Worm (Caenorhabditis elegans) whole organism, young adult: ENCODE measurements around the gene tbc-20.

Source experiments
- C06A6.2 ChIP-seq: fragments of 200-800 bp; sonication (Bioruptor generic); conservative IDR thresholded peaks from 2 replicates; pipeline ENCODE4 v1.3.6; 2022; ENCODE audit warnings: missing genetic modification characterization, missing compliant biosample characterization
- F55B11.4 ChIP-seq: sonication (generic microtip); optimal IDR thresholded peaks from 2 replicates; lab custom pipeline; 2016; ENCODE audit warnings: missing compliant biosample characterization, missing genetic modification characterization, borderline replicate concordance; ENCODE audit not compliant: insufficient read depth
- K11D2.4 ChIP-seq: fragments of 200-800 bp; sonication (Bioruptor generic); IDR thresholded peaks from 2 replicates; pipeline ENCODE4 v1.3.6; 2022; ENCODE audit warnings: missing genetic modification reagents, missing genetic modification characterization, missing compliant biosample characterization
- ama-1 ChIP-seq, 3 experiments: fragments of 150-350 bp in 1 of 3; sonication (generic microtip) in 2 of 3; optimal IDR thresholded peaks; 2 replicates each; lab custom pipeline; 2014 to 2018; ENCODE audit warnings: missing biosample characterization in 2 of 3, missing genetic modification characterization in 2 of 3, missing genetic modification reagents in 2 of 3
- dox-1 ChIP-seq: fragments of 200-800 bp; sonication (Bioruptor generic); IDR thresholded peaks from 2 replicates; pipeline ENCODE4 v1.3.6; 2022; ENCODE audit warnings: missing genetic modification reagents, missing genetic modification characterization, missing compliant biosample characterization
- hrde-1 ChIP-seq: sonication (generic microtip); optimal IDR thresholded peaks from 2 replicates; lab custom pipeline; 2016; ENCODE audit warnings: missing genetic modification characterization, mild to moderate bottlenecking, missing compliant biosample characterization, moderate library complexity, missing genotype, missing genetic modification reagents, borderline replicate concordance
- madf-3 ChIP-seq: fragments of 200-800 bp; sonication (Bioruptor generic); IDR thresholded peaks from 2 replicates; pipeline ENCODE4 v1.3.6; 2022; ENCODE audit warnings: missing genetic modification reagents, missing genetic modification characterization, missing compliant biosample characterization
- madf-8 ChIP-seq: fragments of 200-800 bp; sonication (Bioruptor generic); conservative IDR thresholded peaks from 2 replicates; pipeline ENCODE4 v1.3.6; 2022; ENCODE audit warnings: missing genetic modification reagents, missing genetic modification characterization, missing compliant biosample characterization
- repo-1 ChIP-seq: sonication (generic microtip); optimal IDR thresholded peaks from 2 replicates; lab custom pipeline; 2017; ENCODE audit warnings: mild to moderate bottlenecking, missing genetic modification characterization, missing compliant biosample characterization

ce11 chrII:14805686-14806085, 7.4 kb downstream of the tbc-20 start, which contains the start of gene srt-11:
- TF ChIP-seq madf-8 (GFP tag; lab: Robert Waterston, UW) (no peak), ama-1 (optimal IDR thresholded peaks at IDR 0.05; lab: Kevin White, UChicago) (no peak), ama-1 (GFP tag; optimal IDR thresholded peaks at IDR 0.05; lab: Kevin White, UChicago) (no peak), K11D2.4 (GFP tag; lab: Robert Waterston, UW) (no peak), F55B11.4 (no peak), dox-1 (no peak), madf-3 (no peak), repo-1 (tag; lab: Kevin White, UChicago) (no peak), hrde-1 (no peak), C06A6.2 (GFP tag; lab: Robert Waterston, UW) (no peak)
